ENCODE assay signal across 2 fruit fly cellular contexts in genomic region chr3R:8517752-8518185, dm6.
TF ChIP-seq lines count a peak whose summit lies in the region.

Gene CG11737, plus strand, starts transcription at chr3R:8517868.

TF ChIP-seq in whole organism, embryonic, 481 proteins besides CTCF, POLR2A, EP300 and RAD21 (continued from another document and continues in another):
- TF ChIP-seq bab2 (GFP tag; optimal IDR thresholded peaks at IDR 0.05; lab: Kevin White, UChicago) (no peak), Poxn (GFP tag; IDR thresholded peaks at IDR 0.05; lab: Robert Waterston, UW) (no peak), CG13424 (tag; optimal IDR thresholded peaks at IDR 0.05; lab: Kevin White, UChicago) (no peak), maf-S (GFP tag; optimal IDR thresholded peaks at IDR 0.05; lab: Kevin White, UChicago) (no peak), dysf (GFP tag; IDR thresholded peaks at IDR 0.05; lab: Robert Waterston, UW) (no peak), C15 (GFP tag; IDR thresholded peaks at IDR 0.05; lab: Robert Waterston, UW) (no peak), rib (GFP tag; IDR thresholded peaks at IDR 0.05; lab: Robert Waterston, UW) (no peak), ems (GFP tag; optimal IDR thresholded peaks at IDR 0.05; lab: Kevin White, UChicago) (no peak), CG12104 (GFP tag; optimal IDR thresholded peaks at IDR 0.05; lab: Kevin White, UChicago) (no peak), CG9876 (GFP tag; optimal IDR thresholded peaks at IDR 0.05; lab: Kevin White, UChicago) (no peak), CG14667 (GFP tag; IDR thresholded peaks at IDR 0.05; lab: Robert Waterston, UW) (no peak), CG17186 (GFP tag; optimal IDR thresholded peaks at IDR 0.05; lab: Kevin White, UChicago) (peak; percentile 81), CG17912 (GFP tag; optimal IDR thresholded peaks at IDR 0.05; lab: Kevin White, UChicago) (no peak), Jarid2 (GFP tag; optimal IDR thresholded peaks at IDR 0.05; lab: Kevin White, UChicago) (peak; percentile 29), Xbp1 (GFP tag; optimal IDR thresholded peaks at IDR 0.05; lab: Kevin White, UChicago) (no peak), gsb (GFP tag; IDR thresholded peaks at IDR 0.05; lab: Robert Waterston, UW) (no peak), crol (GFP tag; IDR thresholded peaks at IDR 0.05; lab: Robert Waterston, UW) (peak; percentile 89), CG4424 (GFP tag; optimal IDR thresholded peaks at IDR 0.05; lab: Kevin White, UChicago) (no peak), bsh (GFP tag; optimal IDR thresholded peaks at IDR 0.05; lab: Kevin White, UChicago) (no peak), luna (GFP tag; optimal IDR thresholded peaks at IDR 0.05; lab: Kevin White, UChicago) (no peak), odd (GFP tag; optimal IDR thresholded peaks at IDR 0.05; lab: Kevin White, UChicago) (no peak), MTF-1 (GFP tag; optimal IDR thresholded peaks at IDR 0.05; lab: Kevin White, UChicago; ENCODE audit: borderline replicate concordance) (no peak), Dll (GFP tag; IDR thresholded peaks at IDR 0.05; lab: Robert Waterston, UW; ENCODE audit: partially characterized antibody) (peak; percentile 59; the same call in 3 of the 4 replicates), Optix (GFP tag; IDR thresholded peaks at IDR 0.05; lab: Robert Waterston, UW) (no peak), CG4707 (GFP tag; optimal IDR thresholded peaks at IDR 0.05; lab: Kevin White, UChicago) (no peak), Hr78 (GFP tag; optimal IDR thresholded peaks at IDR 0.05; lab: Kevin White, UChicago) (no peak), CG18011 (GFP tag; optimal IDR thresholded peaks at IDR 0.05; lab: Kevin White, UChicago) (peak; percentile 99), CG6813 (GFP tag; optimal IDR thresholded peaks at IDR 0.05; lab: Kevin White, UChicago) (no peak), dan (GFP tag; IDR thresholded peaks at IDR 0.05; lab: Robert Waterston, UW) (no peak), CG3838 (GFP tag; optimal IDR thresholded peaks at IDR 0.05; lab: Kevin White, UChicago) (no peak), BEAF-32 (GFP tag; optimal IDR thresholded peaks at IDR 0.05; lab: Kevin White, UChicago) (peak; percentile 54), HmgZ (tag; optimal IDR thresholded peaks at IDR 0.05; lab: Kevin White, UChicago) (peak; percentile 50), E2f2 (GFP tag; IDR thresholded peaks at IDR 0.05; lab: Robert Waterston, UW) (peak; percentile 99), trem (tag; optimal IDR thresholded peaks at IDR 0.05; lab: Kevin White, UChicago) (peak; percentile 36), zf30C (GFP tag; optimal IDR thresholded peaks at IDR 0.05; lab: Kevin White, UChicago) (no peak), Oli (tag; optimal IDR thresholded peaks at IDR 0.05; lab: Kevin White, UChicago) (no peak), zen2 (GFP tag; IDR thresholded peaks at IDR 0.05; lab: Robert Waterston, UW; ENCODE audit: partially characterized antibody) (no peak; the same call in 2 of the 3 replicates), Dref (GFP tag; IDR thresholded peaks at IDR 0.05; lab: Robert Waterston, UW) (peak; percentile 99), CG1602 (GFP tag; optimal IDR thresholded peaks at IDR 0.05; lab: Kevin White, UChicago) (no peak), Awh (GFP tag; IDR thresholded peaks at IDR 0.05; lab: Robert Waterston, UW) (no peak), Spps (tag; optimal IDR thresholded peaks at IDR 0.05; lab: Kevin White, UChicago) (no peak), Dfd (GFP tag; optimal IDR thresholded peaks at IDR 0.05; lab: Kevin White, UChicago) (no peak), Side (GFP tag; optimal IDR thresholded peaks at IDR 0.05; lab: Kevin White, UChicago) (no peak), Sry-β (GFP tag; optimal IDR thresholded peaks at IDR 0.05; lab: Kevin White, UChicago) (no peak), Nf-YC (tag; optimal IDR thresholded peaks at IDR 0.05; lab: Kevin White, UChicago) (no peak), twi (tag; optimal IDR thresholded peaks at IDR 0.05; lab: Kevin White, UChicago) (no peak), Vsx1 (GFP tag; optimal IDR thresholded peaks at IDR 0.05; lab: Kevin White, UChicago) (no peak), az2 (GFP tag; optimal IDR thresholded peaks at IDR 0.05; lab: Kevin White, UChicago) (no peak), Dp (GFP tag; optimal IDR thresholded peaks at IDR 0.05; lab: Kevin White, UChicago) (peak; percentile 95), Hmx (GFP tag; optimal IDR thresholded peaks at IDR 0.05; lab: Kevin White, UChicago) (no peak), CG42726 (GFP tag; IDR thresholded peaks at IDR 0.05; lab: Robert Waterston, UW; ENCODE audit: partially characterized antibody) (peak; percentile 76), CG14441 (GFP tag; IDR thresholded peaks at IDR 0.05; lab: Robert Waterston, UW) (no peak), CG2129 (GFP tag; IDR thresholded peaks at IDR 0.05; lab: Robert Waterston, UW; ENCODE audit: partially characterized antibody) (no peak), CG15269 (tag; optimal IDR thresholded peaks at IDR 0.05; lab: Kevin White, UChicago) (no peak), ase (GFP tag; IDR thresholded peaks at IDR 0.05; lab: Robert Waterston, UW) (no peak), Nf-YB (GFP tag; optimal IDR thresholded peaks at IDR 0.05; lab: Kevin White, UChicago) (no peak), slou (GFP tag; optimal IDR thresholded peaks at IDR 0.05; lab: Kevin White, UChicago) (no peak), CG3726 (GFP tag; IDR thresholded peaks at IDR 0.05; lab: Robert Waterston, UW) (no peak), CG11696 (GFP tag; IDR thresholded peaks at IDR 0.05; lab: Robert Waterston, UW) (no peak), cas (GFP tag; IDR thresholded peaks at IDR 0.05; lab: Robert Waterston, UW) (no peak), CG13123 (GFP tag; optimal IDR thresholded peaks at IDR 0.05; lab: Kevin White, UChicago) (no peak), CG32532 (GFP tag; IDR thresholded peaks at IDR 0.05; lab: Robert Waterston, UW) (peak; percentile 6; the same call in 1 of the 2 replicates), CG31365 (tag; optimal IDR thresholded peaks at IDR 0.05; lab: Kevin White, UChicago) (no peak), CG17568 (GFP tag; optimal IDR thresholded peaks at IDR 0.05; lab: Kevin White, UChicago) (no peak), lola (GFP tag; optimal IDR thresholded peaks at IDR 0.05; lab: Kevin White, UChicago) (no peak), CG13296 (GFP tag; optimal IDR thresholded peaks at IDR 0.05; lab: Kevin White, UChicago) (no peak), row (GFP tag; IDR thresholded peaks at IDR 0.05; lab: Robert Waterston, UW) (no peak), NC2β (GFP tag; optimal IDR thresholded peaks at IDR 0.05; lab: Kevin White, UChicago) (no peak), CG6854 (GFP tag; optimal IDR thresholded peaks at IDR 0.05; lab: Kevin White, UChicago) (no peak)

TF ChIP-seq in whole organism, prepupa, 60 proteins besides CTCF, POLR2A, EP300 and RAD21 (continued from another document):
- TF ChIP-seq CG4318 (GFP tag; optimal IDR thresholded peaks at IDR 0.05; lab: Kevin White, UChicago) = no peak
- no peak for TF ChIP-seq acj6 (GFP tag; optimal IDR thresholded peaks at IDR 0.05; lab: Kevin White, UChicago)
- TF ChIP-seq CG15336 (GFP tag; IDR thresholded peaks at IDR 0.05; lab: Robert Waterston, UW) = no peak
- TF ChIP-seq CG16779 (tag; optimal IDR thresholded peaks at IDR 0.05; lab: Kevin White, UChicago) = no peak
- no peak for TF ChIP-seq CG6163 (GFP tag; IDR thresholded peaks at IDR 0.05; lab: Robert Waterston, UW)
- TF ChIP-seq CG11294 (GFP tag; IDR thresholded peaks at IDR 0.05; lab: Robert Waterston, UW) = no peak
- TF ChIP-seq Sox14 (GFP tag; optimal IDR thresholded peaks at IDR 0.05; lab: Kevin White, UChicago) = peak; percentile 37
- peak; percentile 28 for TF ChIP-seq spab (GFP tag; optimal IDR thresholded peaks at IDR 0.05; lab: Kevin White, UChicago)
- peak; percentile 27 for TF ChIP-seq CG32006 (GFP tag; optimal IDR thresholded peaks at IDR 0.05; lab: Kevin White, UChicago)
- peak; percentile 11 for TF ChIP-seq Lpt (GFP tag; optimal IDR thresholded peaks at IDR 0.05; lab: Kevin White, UChicago)
- peak; percentile 30 for TF ChIP-seq CG8319 (GFP tag; optimal IDR thresholded peaks at IDR 0.05; lab: Kevin White, UChicago)
- no peak for TF ChIP-seq esn (GFP tag; optimal IDR thresholded peaks at IDR 0.05; lab: Kevin White, UChicago)
- no peak for TF ChIP-seq OdsH (GFP tag; optimal IDR thresholded peaks at IDR 0.05; lab: Kevin White, UChicago)
- TF ChIP-seq Hr39 (GFP tag; optimal IDR thresholded peaks at IDR 0.05; lab: Kevin White, UChicago) = no peak
- peak; percentile 1 for TF ChIP-seq Hr4 (GFP tag; optimal IDR thresholded peaks at IDR 0.05; lab: Kevin White, UChicago)
- TF ChIP-seq CG8632 (GFP tag; optimal IDR thresholded peaks at IDR 0.05; lab: Kevin White, UChicago) = no peak
- no peak for TF ChIP-seq CG7368 (GFP tag; optimal IDR thresholded peaks at IDR 0.05; lab: Kevin White, UChicago)
- no peak for TF ChIP-seq Smox (GFP tag; optimal IDR thresholded peaks at IDR 0.05; lab: Kevin White, UChicago)
- TF ChIP-seq Met (GFP tag; optimal IDR thresholded peaks at IDR 0.05; lab: Kevin White, UChicago) = no peak
- TF ChIP-seq eg (GFP tag; IDR thresholded peaks at IDR 0.05; lab: Robert Waterston, UW) = no peak
- TF ChIP-seq CG3032 (tag; optimal IDR thresholded peaks at IDR 0.05; lab: Kevin White, UChicago) = no peak
- peak; percentile 21 for TF ChIP-seq net (GFP tag; optimal IDR thresholded peaks at IDR 0.05; lab: Kevin White, UChicago)
- no peak for TF ChIP-seq CG6854 (GFP tag; optimal IDR thresholded peaks at IDR 0.05; lab: Kevin White, UChicago)
- TF ChIP-seq svp (GFP tag; lab: Kevin White, UChicago) = peak; percentile 64
- no peak for TF ChIP-seq cyc (GFP tag; optimal IDR thresholded peaks at IDR 0.05; lab: Kevin White, UChicago)
- no peak for TF ChIP-seq CG34406 (GFP tag; optimal IDR thresholded peaks at IDR 0.05; lab: Kevin White, UChicago)
- TF ChIP-seq dac (GFP tag; optimal IDR thresholded peaks at IDR 0.05; lab: Kevin White, UChicago) = no peak
- no peak for TF ChIP-seq topi (GFP tag; optimal IDR thresholded peaks at IDR 0.05; lab: Kevin White, UChicago)
- peak; percentile 26 for TF ChIP-seq CG3919 (GFP tag; optimal IDR thresholded peaks at IDR 0.05; lab: Kevin White, UChicago)
- TF ChIP-seq CG6792 (GFP tag; optimal IDR thresholded peaks at IDR 0.05; lab: Kevin White, UChicago) = no peak
- TF ChIP-seq CG11762 (GFP tag; optimal IDR thresholded peaks at IDR 0.05; lab: Kevin White, UChicago; ENCODE audit: insufficient read depth) = peak; percentile 12
- no peak for TF ChIP-seq Sox15 (GFP tag; optimal IDR thresholded peaks at IDR 0.05; lab: Kevin White, UChicago)
- TF ChIP-seq vri (GFP tag; optimal IDR thresholded peaks at IDR 0.05; lab: Kevin White, UChicago) = peak; percentile 25
- no peak for TF ChIP-seq salr (GFP tag; optimal IDR thresholded peaks at IDR 0.05; lab: Kevin White, UChicago)
- TF ChIP-seq CG10631 (GFP tag; optimal IDR thresholded peaks at IDR 0.05; lab: Kevin White, UChicago) = no peak
- no peak for TF ChIP-seq fd59A (GFP tag; optimal IDR thresholded peaks at IDR 0.05; lab: Kevin White, UChicago)
- peak; percentile 47 to 65 for TF ChIP-seq ss (GFP tag; optimal IDR thresholded peaks at IDR 0.05; lab: Kevin White, UChicago)
- TF ChIP-seq Gug (GFP tag; IDR thresholded peaks at IDR 0.05; lab: Robert Waterston, UW) = peak; percentile 9; the same call in 1 of the 2 replicates
- no peak for TF ChIP-seq dsx (GFP tag; optimal IDR thresholded peaks at IDR 0.05; lab: Kevin White, UChicago; ENCODE audit: poor library complexity, severe bottlenecking)
- TF ChIP-seq CG31627 (GFP tag; optimal IDR thresholded peaks at IDR 0.05; lab: Kevin White, UChicago) = no peak
